Fruit fly (Drosophila melanogaster): Measurements from ENCODE around the gene cv-d.

Gene cv-d

DNA sequence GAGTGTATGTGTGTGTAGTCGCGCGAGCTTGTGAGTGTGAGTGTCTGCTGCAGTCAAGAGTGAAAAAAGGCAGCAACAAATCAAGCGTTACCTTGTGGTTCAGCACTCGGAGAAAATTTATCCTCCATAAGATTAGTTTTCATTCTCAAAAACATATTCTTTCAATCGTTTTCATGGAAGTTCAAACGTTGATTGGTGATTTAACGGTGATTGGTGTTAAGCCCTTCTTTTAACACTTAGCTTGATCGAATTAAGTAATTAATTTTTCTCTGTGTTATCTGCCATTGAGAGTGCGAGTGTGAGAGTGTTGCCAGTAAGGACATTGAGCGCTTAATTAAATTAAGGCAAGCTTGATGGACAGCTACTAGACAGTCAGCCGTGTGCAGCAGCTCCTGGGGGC is 46.3 kb upstream of the cv-d start (continued):
- TF ChIP-seq CG34406 (GFP tag; optimal IDR thresholded peaks at IDR 0.05) = peak; percentile 31
- TF ChIP-seq Ets96B (tag; optimal IDR thresholded peaks at IDR 0.05) = peak; percentile 75
- peak; percentile 58 for TF ChIP-seq topi (GFP tag; optimal IDR thresholded peaks at IDR 0.05)
- TF ChIP-seq Ets21C (GFP tag; optimal IDR thresholded peaks at IDR 0.05) = peak; percentile 42
- TF ChIP-seq acj6 (GFP tag; optimal IDR thresholded peaks at IDR 0.05) = peak; percentile 67
- peak; percentile 68 for TF ChIP-seq CG1621 (tag; optimal IDR thresholded peaks at IDR 0.05)
- TF ChIP-seq Hr4 (GFP tag; optimal IDR thresholded peaks at IDR 0.05) = peak; percentile 61
- peak; percentile 57 for TF ChIP-seq CG31627 (GFP tag; optimal IDR thresholded peaks at IDR 0.05)
- TF ChIP-seq Hr39 (GFP tag; optimal IDR thresholded peaks at IDR 0.05) = peak; percentile 66
- TF ChIP-seq spab (GFP tag; optimal IDR thresholded peaks at IDR 0.05) = peak; percentile 63
- TF ChIP-seq cyc (GFP tag; optimal IDR thresholded peaks at IDR 0.05) = peak; percentile 69
- TF ChIP-seq Hr38 (GFP tag; optimal IDR thresholded peaks at IDR 0.05) = no peak
- TF ChIP-seq eg (GFP tag; IDR thresholded peaks at IDR 0.05) = peak; percentile 56; the same call in 2 of the 3 replicates
- TF ChIP-seq CG10669 (GFP tag; optimal IDR thresholded peaks at IDR 0.05) = peak; percentile 72
- TF ChIP-seq achi (GFP tag; optimal IDR thresholded peaks at IDR 0.05) = peak; percentile 60
- TF ChIP-seq CG6163 (GFP tag; IDR thresholded peaks at IDR 0.05) = peak; percentile 71
- peak; percentile 44; the same call in 1 of the 2 replicates for TF ChIP-seq Gug (GFP tag; IDR thresholded peaks at IDR 0.05)

DNA sequence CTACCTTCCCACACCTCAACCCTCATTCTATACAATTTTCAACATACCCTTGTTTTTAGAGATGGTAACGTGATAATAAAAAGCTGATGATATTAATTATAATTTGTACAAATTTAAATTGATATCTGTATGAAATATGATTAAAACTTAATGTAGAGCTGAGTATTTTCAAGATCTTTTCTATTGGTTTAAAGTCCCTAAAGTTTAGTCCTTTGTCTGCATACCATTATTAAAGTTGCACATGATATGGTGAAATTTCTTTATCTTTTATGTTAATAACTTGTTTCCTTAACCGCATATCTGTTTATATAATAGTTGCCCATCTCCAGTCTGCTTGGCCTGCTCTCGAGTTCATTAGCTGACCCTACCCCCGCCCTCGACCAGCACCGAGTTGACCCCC is 44.9 kb upstream of the cv-d start:
- TF ChIP-seq CG32006 (GFP tag; optimal IDR thresholded peaks at IDR 0.05) (peak; percentile 43), CG7368 (GFP tag; optimal IDR thresholded peaks at IDR 0.05) (no peak), spab (GFP tag; optimal IDR thresholded peaks at IDR 0.05) (no peak), Ets21C (GFP tag; optimal IDR thresholded peaks at IDR 0.05) (no peak), topi (GFP tag; optimal IDR thresholded peaks at IDR 0.05) (no peak), CG6854 (GFP tag; optimal IDR thresholded peaks at IDR 0.05) (no peak), CG6808 (GFP tag; optimal IDR thresholded peaks at IDR 0.05) (no peak), Smox (GFP tag; optimal IDR thresholded peaks at IDR 0.05) (peak; percentile 20), Hr4 (GFP tag; optimal IDR thresholded peaks at IDR 0.05) (peak; percentile 11), CG34406 (GFP tag; optimal IDR thresholded peaks at IDR 0.05) (no peak), fd59A (GFP tag; optimal IDR thresholded peaks at IDR 0.05) (no peak), esn (GFP tag; optimal IDR thresholded peaks at IDR 0.05) (peak; percentile 22), CG11762 (GFP tag; optimal IDR thresholded peaks at IDR 0.05; ENCODE audit: insufficient read depth) (no peak), CG1621 (tag; optimal IDR thresholded peaks at IDR 0.05) (no peak), Eip93F (GFP tag; optimal IDR thresholded peaks at IDR 0.05) (no peak), CG9139 (GFP tag; optimal IDR thresholded peaks at IDR 0.05) (no peak), Sox14 (GFP tag; optimal IDR thresholded peaks at IDR 0.05) (no peak), fkh (GFP tag; optimal IDR thresholded peaks at IDR 0.05) (no peak), CG4318 (GFP tag; optimal IDR thresholded peaks at IDR 0.05) (no peak), Eip75B (GFP tag; optimal IDR thresholded peaks at IDR 0.05) (peak; percentile 4), Hr39 (GFP tag; optimal IDR thresholded peaks at IDR 0.05) (peak; percentile 10), Sox102F (GFP tag; optimal IDR thresholded peaks at IDR 0.05) (no peak), CG16779 (tag; optimal IDR thresholded peaks at IDR 0.05) (no peak), CG3919 (GFP tag; optimal IDR thresholded peaks at IDR 0.05) (no peak), svp (GFP tag) (peak; percentile 72), CG6276 (GFP tag; optimal IDR thresholded peaks at IDR 0.05) (no peak), salr (GFP tag; optimal IDR thresholded peaks at IDR 0.05) (peak in 1 of 2 experiments; percentile 13), CG6163 (GFP tag; IDR thresholded peaks at IDR 0.05) (no peak), lz (GFP tag; optimal IDR thresholded peaks at IDR 0.05) (no peak), eg (GFP tag; IDR thresholded peaks at IDR 0.05) (no peak), Blimp-1 (GFP tag; optimal IDR thresholded peaks at IDR 0.05) (no peak), Sox15 (GFP tag; optimal IDR thresholded peaks at IDR 0.05) (no peak), dac (GFP tag; optimal IDR thresholded peaks at IDR 0.05) (no peak), pdm3 (GFP tag; optimal IDR thresholded peaks at IDR 0.05) (no peak), CG10669 (GFP tag; optimal IDR thresholded peaks at IDR 0.05) (no peak), CG10631 (GFP tag; optimal IDR thresholded peaks at IDR 0.05) (peak; percentile 31), ss (GFP tag; optimal IDR thresholded peaks at IDR 0.05) (no peak), Ets96B (tag; optimal IDR thresholded peaks at IDR 0.05) (peak; percentile 25), Hr38 (GFP tag; optimal IDR thresholded peaks at IDR 0.05) (no peak), CG8632 (GFP tag; optimal IDR thresholded peaks at IDR 0.05) (no peak), vri (GFP tag; optimal IDR thresholded peaks at IDR 0.05) (no peak), Eip78C (GFP tag) (peak; percentile 74), fd85E (GFP tag; optimal IDR thresholded peaks at IDR 0.05) (no peak), CG11902 (GFP tag; optimal IDR thresholded peaks at IDR 0.05) (no peak)
